Worm (Caenorhabditis elegans) whole organism, mixed stage, embryonic: ENCODE data around the gene F47D2.11.

Experiments used
- ces-1 ChIP-seq: fragments of 150-350 bp; optimal IDR thresholded peaks from 2 replicates; lab custom pipeline; 2014; ENCODE audit warnings: missing biosample characterization, missing genetic modification reagents, missing genetic modification characterization
- drap-1 ChIP-seq: fragments of 200-800 bp; sonication (Bioruptor generic); optimal IDR thresholded peaks from 3 replicates; lab custom pipeline; 2018; ENCODE audit warnings: mild to moderate bottlenecking, missing genetic modification characterization, missing compliant biosample characterization
- ham-2 ChIP-seq: fragments of 200-800 bp; sonication (Bioruptor generic); optimal IDR thresholded peaks from 2 replicates; lab custom pipeline; 2018; ENCODE audit warnings: mild to moderate bottlenecking, missing genetic modification characterization, missing compliant biosample characterization
- lin-13 ChIP-seq: fragments of 150-350 bp; optimal IDR thresholded peaks from 2 replicates; lab custom pipeline; 2014; ENCODE audit warnings: missing biosample characterization, missing genetic modification characterization
- nhr-12 ChIP-seq: fragments of 150-350 bp; optimal IDR thresholded peaks from 2 replicates; lab custom pipeline; 2014; ENCODE audit warnings: missing biosample characterization, missing genetic modification characterization
- nhr-237 ChIP-seq: fragments of 150-350 bp; optimal IDR thresholded peaks from 2 replicates; lab custom pipeline; 2014; ENCODE audit warnings: missing biosample characterization, missing genetic modification characterization
- nhr-76 ChIP-seq: sonication (generic microtip); optimal IDR thresholded peaks from 2 replicates; lab custom pipeline; 2017; ENCODE audit warnings: missing biosample characterization, missing genetic modification characterization
- pha-4 ChIP-seq: fragments of 150-350 bp; optimal IDR thresholded peaks from 2 replicates; lab custom pipeline; 2018; ENCODE audit warnings: missing biosample characterization, missing genetic modification reagents, missing genetic modification characterization
- snpc-4 ChIP-seq: fragments of 150-350 bp; optimal IDR thresholded peaks from 2 replicates; lab custom pipeline; 2014; ENCODE audit warnings: missing biosample characterization, missing genetic modification characterization
- sptf-1 ChIP-seq: sonication (generic microtip); optimal IDR thresholded peaks from 2 replicates; lab custom pipeline; 2017; ENCODE audit warnings: mild to moderate bottlenecking, missing genetic modification characterization, moderate library complexity, missing compliant biosample characterization
- unc-39 ChIP-seq: fragments of 150-350 bp; optimal IDR thresholded peaks from 2 replicates; lab custom pipeline; 2014; ENCODE audit warnings: missing biosample characterization, missing genetic modification characterization
- ztf-11 ChIP-seq: fragments of 150-350 bp; optimal IDR thresholded peaks from 2 replicates; lab custom pipeline; 2014; ENCODE audit warnings: missing biosample characterization, missing genetic modification characterization

DNA sequence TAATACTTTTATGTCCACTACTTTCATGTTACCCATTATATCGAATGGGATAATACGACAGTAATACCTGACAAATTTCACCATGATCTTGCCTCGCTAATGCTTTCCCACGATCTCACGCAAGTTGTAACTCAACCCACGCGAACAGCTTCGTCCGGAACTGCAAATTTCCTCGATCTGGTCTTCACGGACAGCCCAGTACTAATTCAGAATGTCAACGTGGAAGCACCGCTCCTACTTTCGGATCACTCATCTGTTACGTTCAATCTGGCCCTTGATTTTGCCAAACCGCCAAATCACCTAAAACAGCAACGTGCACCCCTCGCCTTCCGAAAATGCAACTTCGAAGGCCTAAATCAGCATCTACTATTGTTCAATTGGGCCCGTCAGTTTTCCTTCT, 22.4 kb downstream of the F47D2.11 start:
- TF ChIP-seq drap-1 (GFP tag; lab: Kevin White, UChicago) (no peak), nhr-237 (tag; lab: Kevin White, UChicago) (no peak), pha-4 (no peak), lin-13 (tag; lab: Kevin White, UChicago) (no peak), ham-2 (GFP tag; lab: Kevin White, UChicago) (no peak), ztf-11 (tag; lab: Kevin White, UChicago) (no peak), unc-39 (tag; lab: Kevin White, UChicago) (no peak), snpc-4 (tag; lab: Kevin White, UChicago) (no peak), ces-1 (GFP tag; lab: Kevin White, UChicago) (no peak), sptf-1 (tag; lab: Kevin White, UChicago) (no peak), nhr-12 (tag; lab: Kevin White, UChicago) (no peak), nhr-76 (tag; lab: Kevin White, UChicago) (no peak)
